Fruit fly (Drosophila melanogaster): Measurements from ENCODE around the gene mud.

- TF ChIP-seq Pif1B (GFP tag; optimal IDR thresholded peaks at IDR 0.05) (no peak), EcR (GFP tag; optimal IDR thresholded peaks at IDR 0.05) (no peak), CG9948 (tag; optimal IDR thresholded peaks at IDR 0.05) (no peak), Pif1A (GFP tag; optimal IDR thresholded peaks at IDR 0.05) (no peak), CG17806 (tag; optimal IDR thresholded peaks at IDR 0.05) (no peak), fd96Ca (GFP tag; IDR thresholded peaks at IDR 0.05) (no peak), Ets98B (GFP tag; IDR thresholded peaks at IDR 0.05) (no peak)
These were observed 5.1 kb upstream of the mud start, which contains the start of gene mRNA-cap for dm6 chrX:14242479-14242878.

Data from whole organism, pupa.